Fruit fly (Drosophila melanogaster) whole organism, embryonic: ENCODE results near the gene Ir40a.

Source experiments
- Asciz ChIP-seq: fragments of 200-800 bp; sonication (Bioruptor generic); optimal IDR thresholded peaks from 2 replicates; lab custom pipeline; 2017; ENCODE audit warnings: missing biosample characterization, mild to moderate bottlenecking, missing genetic modification characterization, missing genetic modification reagents
- B-H2 ChIP-seq: fragments of 200-800 bp; sonication (Bioruptor generic); optimal IDR thresholded peaks from 2 replicates; lab custom pipeline; 2018; ENCODE audit warnings: missing biosample characterization, mild to moderate bottlenecking, missing genetic modification characterization
- Blimp-1 ChIP-seq: fragments of 200-800 bp; sonication (Bioruptor generic); optimal IDR thresholded peaks from 3 replicates; lab custom pipeline; 2018; ENCODE audit warnings: missing biosample characterization, missing genetic modification characterization, mild to moderate bottlenecking, moderate library complexity, missing genetic modification reagents
- CG1024 ChIP-seq: fragments of 200-800 bp; sonication (Bioruptor generic); IDR thresholded peaks from 2 replicates; pipeline ENCODE4 v1.3.6; 2022; ENCODE audit warnings: missing biosample characterization, missing genetic modification characterization
- CG10321 ChIP-seq: fragments of 200-800 bp; sonication (Bioruptor generic); IDR thresholded peaks from 2 replicates; pipeline ENCODE4 v1.3.6; 2022; ENCODE audit warnings: missing biosample characterization, missing genetic modification characterization
- CG10366 ChIP-seq: fragments of 200-800 bp; sonication (Bioruptor generic); IDR thresholded peaks from 2 replicates; pipeline ENCODE4 v1.3.6; 2022; ENCODE audit warnings: missing biosample characterization, missing genetic modification characterization
- CG10462 ChIP-seq: fragments of 200-800 bp; sonication (Bioruptor generic); optimal IDR thresholded peaks from 2 replicates; lab custom pipeline; 2016; ENCODE audit warnings: missing biosample characterization, missing genetic modification characterization
- CG11696 ChIP-seq: fragments of 200-800 bp; sonication (Bioruptor generic); IDR thresholded peaks from 2 replicates; pipeline ENCODE4 v1.3.6; 2022; ENCODE audit warnings: missing biosample characterization, missing genetic modification characterization
- CG13775 ChIP-seq: fragments of 200-800 bp; sonication (Bioruptor generic); optimal IDR thresholded peaks from 3 replicates; lab custom pipeline; 2017; ENCODE audit warnings: missing biosample characterization, mild to moderate bottlenecking, missing genetic modification characterization
- CG14860 ChIP-seq: fragments of 200-800 bp; sonication (Bioruptor generic); IDR thresholded peaks from 3 replicates; pipeline ENCODE4 v1.3.6; 2022; ENCODE audit warnings: missing biosample characterization, missing genetic modification characterization; ENCODE audit not compliant: partially characterized antibody
- CG17385 ChIP-seq: fragments of 200-800 bp; sonication (Bioruptor generic); optimal IDR thresholded peaks from 3 replicates; lab custom pipeline; 2018; ENCODE audit warnings: missing biosample characterization, mild to moderate bottlenecking, missing genetic modification characterization
- CG17568 ChIP-seq: fragments of 200-800 bp; sonication (Bioruptor generic); optimal IDR thresholded peaks from 2 replicates; lab custom pipeline; 2018; ENCODE audit warnings: missing biosample characterization, mild to moderate bottlenecking, missing genetic modification characterization, moderate library complexity
- CG2129 ChIP-seq: fragments of 200-800 bp; sonication (Bioruptor generic); IDR thresholded peaks from 2 replicates; pipeline ENCODE4 v1.3.6; 2022; ENCODE audit warnings: missing biosample characterization, missing genetic modification characterization; ENCODE audit not compliant: partially characterized antibody
- CG31224 ChIP-seq: fragments of 200-800 bp; sonication (Bioruptor generic); IDR thresholded peaks from 2 replicates; pipeline ENCODE4 v1.3.6; 2022; ENCODE audit warnings: missing biosample characterization, missing genetic modification characterization
- CG33557 ChIP-seq: fragments of 200-800 bp; sonication (Bioruptor generic); optimal IDR thresholded peaks from 2 replicates; lab custom pipeline; 2019; ENCODE audit warnings: missing biosample characterization, mild to moderate bottlenecking, missing genetic modification characterization, moderate library complexity
- CG3726 ChIP-seq: fragments of 200-800 bp; sonication (Bioruptor generic); IDR thresholded peaks from 3 replicates; pipeline ENCODE4, ENCODE4 v1.3.6; 2022; ENCODE audit warnings: missing biosample characterization, missing genetic modification characterization
- CG5180 ChIP-seq: fragments of 200-800 bp; sonication (Bioruptor generic); optimal IDR thresholded peaks from 3 replicates; lab custom pipeline; 2017; ENCODE audit warnings: missing biosample characterization, missing genetic modification characterization, mild to moderate bottlenecking, moderate library complexity, missing genetic modification reagents
- CG6683 ChIP-seq: fragments of 200-800 bp; sonication (Bioruptor generic); optimal IDR thresholded peaks from 2 replicates; lab custom pipeline; 2017; ENCODE audit warnings: missing biosample characterization, mild to moderate bottlenecking, missing genetic modification characterization, missing genetic modification reagents
- CG6791 ChIP-seq: fragments of 200-800 bp; sonication (Bioruptor generic); IDR thresholded peaks from 3 replicates; pipeline ENCODE4 v1.3.6; 2022; ENCODE audit warnings: missing biosample characterization, missing genetic modification characterization; ENCODE audit not compliant: partially characterized antibody
- CG7271 ChIP-seq: fragments of 200-800 bp; sonication (Bioruptor generic); optimal IDR thresholded peaks from 2 replicates; lab custom pipeline; 2018; ENCODE audit warnings: missing biosample characterization, mild to moderate bottlenecking, missing genetic modification characterization, moderate library complexity
- CG7786 ChIP-seq: fragments of 200-800 bp; sonication (Bioruptor generic); optimal IDR thresholded peaks from 2 replicates; lab custom pipeline; 2016; ENCODE audit warnings: missing biosample characterization, missing genetic modification characterization
- CG8089 ChIP-seq: fragments of 200-800 bp; sonication (Bioruptor generic); optimal IDR thresholded peaks from 3 replicates; lab custom pipeline; 2016; ENCODE audit warnings: missing biosample characterization, missing genetic modification characterization
- CG8290 ChIP-seq, 3 experiments: fragments of 200-800 bp; sonication (Bioruptor generic); optimal IDR thresholded peaks; 2 replicates each; lab custom pipeline; 2016 to 2019; ENCODE audit warnings: missing biosample characterization in 3 of 3, missing genetic modification characterization in 3 of 3, mild to moderate bottlenecking in 2 of 3, moderate library complexity in 1 of 3
- CG9215 ChIP-seq: fragments of 200-800 bp; sonication (Bioruptor generic); IDR thresholded peaks from 2 replicates; pipeline ENCODE4 v1.3.6; 2022; ENCODE audit warnings: missing biosample characterization, missing genetic modification characterization
- CHES-1-like ChIP-seq: fragments of 200-800 bp; sonication (Bioruptor generic); optimal IDR thresholded peaks from 2 replicates; lab custom pipeline; 2016; ENCODE audit warnings: missing biosample characterization, missing genetic modification characterization
- Camta ChIP-seq: fragments of 200-800 bp; sonication (Bioruptor generic); optimal IDR thresholded peaks from 2 replicates; lab custom pipeline; 2016; ENCODE audit warnings: missing biosample characterization, missing genetic modification characterization
- CoRest ChIP-seq: fragments of 200-800 bp; sonication (Bioruptor generic); optimal IDR thresholded peaks from 3 replicates; lab custom pipeline; 2018; ENCODE audit warnings: missing biosample characterization, mild to moderate bottlenecking, missing genetic modification characterization, moderate library complexity
- Hmx ChIP-seq: fragments of 200-800 bp; sonication (Bioruptor generic); optimal IDR thresholded peaks from 2 replicates; lab custom pipeline; 2016; ENCODE audit warnings: missing biosample characterization, missing genetic modification characterization
- Lpt ChIP-seq: fragments of >200 bp; optimal IDR thresholded peaks from 2 replicates; lab custom pipeline; 2018; ENCODE audit warnings: missing biosample characterization, missing genetic modification characterization
- Mad ChIP-seq: fragments of 200-800 bp; sonication (Bioruptor generic); optimal IDR thresholded peaks from 2 replicates; lab custom pipeline; 2016; ENCODE audit warnings: missing biosample characterization, missing genetic modification characterization
- Myb ChIP-seq: fragments of 200-800 bp; sonication (Bioruptor generic); optimal IDR thresholded peaks from 2 replicates; lab custom pipeline; 2016; ENCODE audit warnings: missing biosample characterization, missing genetic modification characterization
- Nf-YC ChIP-seq: fragments of 200-800 bp; optimal IDR thresholded peaks from 3 replicates; lab custom pipeline; 2019; ENCODE audit warnings: missing biosample characterization, mild to moderate bottlenecking, missing genetic modification characterization, moderate library complexity
- Trl ChIP-seq, 3 experiments: fragments of >200 bp in 2 of 3; fragments of 200-800 bp in 1 of 3; sonication (Bioruptor generic) in 1 of 3; optimal IDR thresholded peaks; 2 replicates in 1 of 3; 3 replicates in 2 of 3; lab custom pipeline; 2016 to 2017; ENCODE audit warnings: missing biosample characterization in 1 of 3, missing genetic modification characterization in 1 of 3
- Xbp1 ChIP-seq: fragments of 200-800 bp; sonication (Bioruptor generic); optimal IDR thresholded peaks from 3 replicates; lab custom pipeline; 2016; ENCODE audit warnings: missing biosample characterization, mild to moderate bottlenecking, missing genetic modification characterization
- ara ChIP-seq: fragments of 200-800 bp; sonication (Bioruptor generic); IDR thresholded peaks from 2 replicates; pipeline ENCODE4 v1.3.6; 2022; ENCODE audit warnings: missing biosample characterization, missing genetic modification characterization
- crp ChIP-seq, 2 experiments: fragments of 200-800 bp; sonication (Bioruptor generic); optimal IDR thresholded peaks; 2 replicates in 1 of 2; 3 replicates in 1 of 2; lab custom pipeline; 2017; ENCODE audit warnings: missing biosample characterization in 2 of 2, missing genetic modification characterization in 2 of 2, mild to moderate bottlenecking in 1 of 2, moderate library complexity in 1 of 2
- dimm ChIP-seq: fragments of 200-800 bp; sonication (Bioruptor generic); IDR thresholded peaks from 2 replicates; pipeline ENCODE4 v1.3.6; 2022; ENCODE audit warnings: missing biosample characterization, missing genetic modification characterization
- gcm ChIP-seq: fragments of 200-800 bp; sonication (Bioruptor generic); optimal IDR thresholded peaks from 2 replicates; lab custom pipeline; 2019; ENCODE audit warnings: missing biosample characterization, mild to moderate bottlenecking, missing genetic modification characterization, moderate library complexity
- gt ChIP-seq: fragments of 200-800 bp; sonication (Bioruptor generic); IDR thresholded peaks from 2 replicates; pipeline ENCODE4 v1.3.6; 2022; ENCODE audit warnings: missing biosample characterization, missing genetic modification characterization
- kni ChIP-seq: fragments of 200-800 bp; sonication (Bioruptor generic); optimal IDR thresholded peaks from 3 replicates; lab custom pipeline; 2017; ENCODE audit warnings: mild to moderate bottlenecking, missing biosample characterization, missing genetic modification reagents, missing genetic modification characterization
- lilli ChIP-seq: fragments of 200-800 bp; sonication (Bioruptor generic); optimal IDR thresholded peaks from 3 replicates; lab custom pipeline; 2016; ENCODE audit warnings: missing biosample characterization, missing genetic modification characterization
- lmd ChIP-seq: fragments of 200-800 bp; sonication (Bioruptor generic); IDR thresholded peaks from 2 replicates; pipeline ENCODE4 v1.3.6; 2022; ENCODE audit warnings: missing biosample characterization, missing genetic modification characterization
- lola ChIP-seq, 3 experiments: fragments of >200 bp in 2 of 3; fragments of 200-800 bp in 1 of 3; sonication (Bioruptor generic) in 1 of 3; optimal IDR thresholded peaks; 2 replicates each; lab custom pipeline; 2017 to 2019; ENCODE audit warnings: missing biosample characterization in 3 of 3, missing genetic modification characterization in 3 of 3, mild to moderate bottlenecking in 1 of 3, moderate library complexity in 1 of 3
- mam ChIP-seq: fragments of 200-800 bp; sonication (Bioruptor generic); optimal IDR thresholded peaks from 3 replicates; lab custom pipeline; 2016; ENCODE audit warnings: missing biosample characterization, missing genetic modification characterization
- org-1 ChIP-seq: fragments of 200-800 bp; sonication (Bioruptor generic); optimal IDR thresholded peaks from 2 replicates; lab custom pipeline; 2017; ENCODE audit warnings: missing biosample characterization, missing genetic modification characterization
- scrt ChIP-seq: fragments of 200-800 bp; sonication (Bioruptor generic); optimal IDR thresholded peaks from 2 replicates; lab custom pipeline; 2018; ENCODE audit warnings: missing biosample characterization, mild to moderate bottlenecking, missing genetic modification characterization, moderate library complexity
- sens ChIP-seq: fragments of 200-800 bp; sonication (Bioruptor generic); peaks from one replicate; lab custom pipeline; 2016; ENCODE audit warnings: missing biosample characterization, missing genetic modification characterization
- sna ChIP-seq: fragments of 200-800 bp; sonication (Bioruptor generic); IDR thresholded peaks from 2 replicates; pipeline ENCODE4 v1.3.6; 2022; ENCODE audit warnings: missing biosample characterization, missing genetic modification characterization; ENCODE audit not compliant: partially characterized antibody
- stc ChIP-seq: fragments of 200-800 bp; sonication (Bioruptor generic); IDR thresholded peaks from 2 replicates; pipeline ENCODE4 v1.3.6; 2022; ENCODE audit warnings: missing biosample characterization, missing genetic modification characterization
- toy ChIP-seq: fragments of 200-800 bp; sonication (Bioruptor generic); IDR thresholded peaks from 2 replicates; pipeline ENCODE4 v1.3.6; 2022; ENCODE audit warnings: missing biosample characterization, missing genetic modification characterization

Gene Ir40a

dm6 chr2L:22169044-22169515 lies 45.1 kb downstream of the Ir40a start, which contains the start of gene Clamp (continued):
- TF ChIP-seq CoRest (tag; lab: Kevin White, UChicago) (peak; percentile 23), lilli (GFP tag; lab: Kevin White, UChicago) (no peak), lola (GFP tag; optimal IDR thresholded peaks at IDR 0.05; lab: Kevin White, UChicago) (peak in 1 of 3 experiments; percentile 81), CG10462 (GFP tag; lab: Kevin White, UChicago) (no peak), Lpt (GFP tag; lab: Kevin White, UChicago) (no peak), Nf-YC (tag; lab: Kevin White, UChicago) (no peak), CG8290 (GFP tag; optimal IDR thresholded peaks at IDR 0.05; lab: Kevin White, UChicago) (peak; percentile 72), CG8290 (tag; optimal IDR thresholded peaks at IDR 0.05; lab: Kevin White, UChicago) (peak; percentile 27 to 50), dimm (GFP tag; lab: Robert Waterston, UW) (no peak), CG10366 (GFP tag; lab: Robert Waterston, UW) (no peak), Xbp1 (GFP tag; lab: Kevin White, UChicago) (peak; percentile 16), toy (GFP tag; lab: Robert Waterston, UW) (no peak), sens (no peak), CG6791 (GFP tag; lab: Robert Waterston, UW) (0 out of 3 replicates have a peak, but pooled peaks have one; percentile 7), org-1 (GFP tag; lab: Kevin White, UChicago) (no peak), CG9215 (GFP tag; lab: Robert Waterston, UW) (no peak), Asciz (GFP tag; lab: Kevin White, UChicago) (no peak), sna (GFP tag; lab: Robert Waterston, UW) (no peak), CG3726 (GFP tag; lab: Robert Waterston, UW) (no peak), CG2129 (no peak), CG10321 (GFP tag; lab: Robert Waterston, UW) (peak; percentile 90), Mad (GFP tag; lab: Kevin White, UChicago) (no peak), CG7786 (GFP tag; lab: Kevin White, UChicago) (no peak), stc (GFP tag; lab: Robert Waterston, UW) (no peak), gt (GFP tag; lab: Robert Waterston, UW) (no peak), CG33557 (GFP tag; lab: Kevin White, UChicago) (no peak), mam (GFP tag; lab: Kevin White, UChicago) (no peak), CG17385 (GFP tag; lab: Kevin White, UChicago) (no peak), lmd (GFP tag; lab: Robert Waterston, UW) (no peak), CG14860 (GFP tag; lab: Robert Waterston, UW) (no peak), CG13775 (GFP tag; lab: Kevin White, UChicago) (no peak), CG5180 (no peak), B-H2 (no peak), CG8089 (peak; percentile 37), gcm (GFP tag; lab: Kevin White, UChicago) (no peak), CG7271 (tag; lab: Kevin White, UChicago) (no peak), CG17568 (GFP tag; lab: Kevin White, UChicago) (no peak), CG11696 (GFP tag; lab: Robert Waterston, UW) (no peak), CG31224 (GFP tag; lab: Robert Waterston, UW) (no peak), Blimp-1 (GFP tag; lab: Kevin White, UChicago) (no peak), ara (GFP tag; lab: Robert Waterston, UW) (no peak), scrt (GFP tag; lab: Kevin White, UChicago) (no peak), Trl (optimal IDR thresholded peaks at IDR 0.05; lab: Kevin White, UChicago) (no peak), Trl (GFP tag; optimal IDR thresholded peaks at IDR 0.05; lab: Kevin White, UChicago) (no peak), CHES-1-like (no peak), Hmx (no peak), Myb (GFP tag; lab: Kevin White, UChicago) (peak; percentile 24), Camta (GFP tag; lab: Kevin White, UChicago) (no peak), crp (GFP tag; optimal IDR thresholded peaks at IDR 0.05; lab: Kevin White, UChicago) (peak in 1 of 2 experiments; percentile 41), CG6683 (GFP tag; lab: Kevin White, UChicago) (no peak), CG1024 (GFP tag; lab: Robert Waterston, UW) (peak; percentile 99), kni (no peak)
